Fruit fly (Drosophila melanogaster) whole organism: ENCODE data around the gene CG32847.

Source experiments
- CG8478 ChIP-seq: fragments of >200 bp; optimal IDR thresholded peaks from 2 replicates; lab custom pipeline; 2018; ENCODE audit warnings: inconsistent platforms
- Dll ChIP-seq: fragments of >200 bp; optimal IDR thresholded peaks from 2 replicates; lab custom pipeline; 2017
- pan ChIP-seq: fragments of >200 bp; optimal IDR thresholded peaks from 2 replicates; lab custom pipeline; 2017
- psq ChIP-seq: fragments of >200 bp; optimal IDR thresholded peaks from 2 replicates; lab custom pipeline; 2017
- usp ChIP-seq: fragments of >200 bp; optimal IDR thresholded peaks from 2 replicates; lab custom pipeline; 2017; ENCODE audit warnings: missing biosample characterization, missing genetic modification characterization, mixed read lengths

DNA sequence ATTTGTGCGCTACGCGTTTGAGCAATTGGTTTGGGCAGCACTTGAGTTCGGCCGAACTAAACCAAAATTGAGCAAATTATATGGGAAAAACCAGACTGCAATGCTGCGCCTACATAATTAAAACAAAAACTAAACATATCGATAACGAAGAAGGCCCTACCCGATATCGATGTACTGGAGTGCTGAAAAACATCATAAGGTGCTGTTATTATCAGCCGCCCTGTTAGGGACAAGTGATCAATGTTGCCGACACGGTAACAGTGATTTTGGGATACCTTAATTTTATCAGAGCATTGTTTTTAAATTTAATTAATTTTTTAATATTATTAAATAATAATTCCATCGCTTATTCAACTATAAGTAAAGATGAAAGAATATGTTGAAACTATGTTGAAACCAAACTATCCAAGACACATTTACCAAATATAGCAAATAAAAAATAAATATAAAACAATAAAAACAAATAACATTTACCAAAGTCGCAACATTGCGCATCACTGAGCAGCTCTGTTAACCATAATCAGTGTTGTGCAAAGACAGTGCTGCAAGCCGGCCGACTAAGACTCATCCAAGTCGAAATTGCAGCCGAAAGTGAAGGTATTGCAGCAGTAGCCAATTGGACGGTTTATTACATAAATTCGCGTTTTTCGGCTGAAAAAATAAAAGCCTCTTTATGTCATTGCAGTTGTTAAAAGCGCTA lies 26.6 kb upstream of the CG32847 start, which contains the start of the genes sstn, Plp and GlyRS:
- TF ChIP-seq CG8478 (no peak), Dll (lab: Kevin White, UChicago) (no peak), pan (no peak), usp (GFP tag; lab: Kevin White, UChicago) (no peak), psq (lab: Kevin White, UChicago) (no peak)
